Fruit fly (Drosophila melanogaster): Measurements from ENCODE around the gene CG14693.

Gene CG14693

dm6 chr3R:10778151-10778550, 36.7 kb downstream of the CG14693 start:
- no peak for TF ChIP-seq dimm (GFP tag; IDR thresholded peaks at IDR 0.05)
- no peak for TF ChIP-seq CG2678 (tag; optimal IDR thresholded peaks at IDR 0.05)
- TF ChIP-seq vfl (GFP tag; optimal IDR thresholded peaks at IDR 0.05): no peak
- TF ChIP-seq sd (tag; optimal IDR thresholded peaks at IDR 0.05): peak; percentile 90
- no peak for TF ChIP-seq sens-2 (GFP tag; IDR thresholded peaks at IDR 0.05)
- TF ChIP-seq sr (GFP tag; IDR thresholded peaks at IDR 0.05): peak; percentile 83; the same call in 2 of the 3 replicates
- no peak for TF ChIP-seq CG15479 (GFP tag; optimal IDR thresholded peaks at IDR 0.05)
- no peak for TF ChIP-seq CG10654 (GFP tag; optimal IDR thresholded peaks at IDR 0.05)
- TF ChIP-seq CTCF (GFP tag; optimal IDR thresholded peaks at IDR 0.05): no peak
- no peak for TF ChIP-seq stc (GFP tag; IDR thresholded peaks at IDR 0.05)
- TF ChIP-seq kah (GFP tag; optimal IDR thresholded peaks at IDR 0.05): no peak
- TF ChIP-seq Atf3 (GFP tag; optimal IDR thresholded peaks at IDR 0.05): no peak
- TF ChIP-seq ftz-f1 (GFP tag; optimal IDR thresholded peaks at IDR 0.05): peak; percentile 38

- TF ChIP-seq Gsc (GFP tag; IDR thresholded peaks at IDR 0.05) (no peak), lab (GFP tag; optimal IDR thresholded peaks at IDR 0.05) (no peak), CG4404 (GFP tag; IDR thresholded peaks at IDR 0.05) (no peak), Pdp1 (GFP tag; optimal IDR thresholded peaks at IDR 0.05) (peak in 1 of 2 experiments; percentile 47), tx (GFP tag; optimal IDR thresholded peaks at IDR 0.05) (no peak), CG12769 (tag; optimal IDR thresholded peaks at IDR 0.05) (peak; percentile 33), CG34224 (GFP tag; IDR thresholded peaks at IDR 0.05; ENCODE audit: partially characterized antibody) (0 out of 3 replicates have a peak, but pooled peaks have one; percentile 27), CG8478 (optimal IDR thresholded peaks at IDR 0.05) (no peak), Mrtf (GFP tag; IDR thresholded peaks at IDR 0.05) (no peak), unc-4 (GFP tag; IDR thresholded peaks at IDR 0.05; ENCODE audit: partially characterized antibody) (no peak), Trl (optimal IDR thresholded peaks at IDR 0.05) (peak in 1 of 2 experiments; percentile 42), Trl (GFP tag; optimal IDR thresholded peaks at IDR 0.05) (no peak), Lim3 (GFP tag; IDR thresholded peaks at IDR 0.05) (no peak), CG2199 (GFP tag; IDR thresholded peaks at IDR 0.05) (0 out of 3 replicates have a peak, but pooled peaks have one; percentile 11), toy (GFP tag; IDR thresholded peaks at IDR 0.05) (no peak), CG6254 (GFP tag; optimal IDR thresholded peaks at IDR 0.05) (no peak), nerfin-2 (GFP tag; IDR thresholded peaks at IDR 0.05; ENCODE audit: partially characterized antibody) (no peak), CG13624 (GFP tag; optimal IDR thresholded peaks at IDR 0.05) (no peak), ATbp (GFP tag; optimal IDR thresholded peaks at IDR 0.05) (no peak), Med (GFP tag) (no peak), C15 (GFP tag; IDR thresholded peaks at IDR 0.05) (0 out of 3 replicates have a peak, but pooled peaks have one; percentile 52), H2.0 (GFP tag; IDR thresholded peaks at IDR 0.05) (no peak), CG11695 (GFP tag; IDR thresholded peaks at IDR 0.05) (0 out of 3 replicates have a peak, but pooled peaks have one; percentile 7), CG5245 (GFP tag; optimal IDR thresholded peaks at IDR 0.05) (no peak), chif (GFP tag; optimal IDR thresholded peaks at IDR 0.05) (no peak), CG15479 (GFP tag; optimal IDR thresholded peaks at IDR 0.05) (no peak), Poxn (GFP tag; IDR thresholded peaks at IDR 0.05) (no peak), trh (GFP tag; optimal IDR thresholded peaks at IDR 0.05) (no peak), grau (tag; optimal IDR thresholded peaks at IDR 0.05) (no peak)
Measured at dm6 chr3R:10777274-10777673, 37.6 kb downstream of the CG14693 start, which contains the start of the genes CG45076, CG45078 and fau. Gene CG45076, minus strand, starts transcription at chr3R:10777374. Gene CG45078, minus strand, starts transcription at chr3R:10777374. Gene fau, minus strand, starts transcription at chr3R:10777374.
